Worm (Caenorhabditis elegans) whole organism, midembryonic: ENCODE data around the gene Y45F3A.4.

Source experiments
- cog-1 ChIP-seq: sonication (generic microtip); optimal IDR thresholded peaks from 2 replicates; lab custom pipeline; 2016; ENCODE audit warnings: missing genetic modification characterization, missing compliant biosample characterization
- ztf-29 ChIP-seq: fragments of 200-800 bp; sonication (Bioruptor generic); IDR thresholded peaks from 2 replicates; pipeline ENCODE4 v1.3.6; 2022; ENCODE audit warnings: missing genetic modification reagents, missing genetic modification characterization, missing compliant biosample characterization

DNA sequence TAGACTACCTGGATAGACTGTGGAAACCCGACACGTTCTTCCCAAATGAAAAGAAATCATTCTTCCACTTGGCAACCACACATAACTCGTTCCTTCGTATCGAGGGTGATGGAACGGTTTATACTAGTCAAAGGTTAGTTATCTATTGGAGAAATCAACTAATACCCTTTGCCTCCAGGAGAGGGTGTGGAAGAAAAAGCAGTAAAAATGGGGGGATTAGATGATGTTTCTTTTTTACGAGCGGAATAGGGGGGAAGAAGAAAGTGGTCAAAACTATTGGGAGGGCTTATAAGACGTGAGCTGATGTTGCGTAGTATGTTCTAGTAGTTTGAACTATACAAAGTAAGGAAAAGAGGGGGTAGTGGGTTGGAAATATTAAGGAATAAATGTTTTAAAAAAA lies 52.2 kb downstream of the Y45F3A.4 start:
- no peak for TF ChIP-seq cog-1 (tag; lab: Kevin White, UChicago)
- TF ChIP-seq ztf-29 (GFP tag; lab: Robert Waterston, UW) = no peak
